Fruit fly (Drosophila melanogaster) whole organism, embryonic: Measurements from ENCODE around the gene Prm.

ENCODE experiments used
- Adf1 ChIP-seq: fragments of 200-800 bp; sonication (Bioruptor generic); IDR thresholded peaks from 2 replicates; pipeline ENCODE4 v1.3.6; 2022; ENCODE audit warnings: missing biosample characterization, missing genetic modification characterization
- CG1024 ChIP-seq: fragments of 200-800 bp; sonication (Bioruptor generic); IDR thresholded peaks from 2 replicates; pipeline ENCODE4 v1.3.6; 2022; ENCODE audit warnings: missing biosample characterization, missing genetic modification characterization
- CG10565 ChIP-seq: fragments of 200-800 bp; sonication (Bioruptor generic); optimal IDR thresholded peaks from 3 replicates; lab custom pipeline; 2016; ENCODE audit warnings: missing biosample characterization, mild to moderate bottlenecking, missing genetic modification characterization
- CG11398 ChIP-seq: fragments of 200-800 bp; sonication (Bioruptor generic); optimal IDR thresholded peaks from 2 replicates; lab custom pipeline; 2016; ENCODE audit warnings: missing biosample characterization, missing genetic modification characterization
- CG13296 ChIP-seq: fragments of 200-800 bp; sonication (Bioruptor generic); optimal IDR thresholded peaks from 3 replicates; lab custom pipeline; 2018; ENCODE audit warnings: missing biosample characterization, mild to moderate bottlenecking, missing genetic modification characterization
- CG1603 ChIP-seq: fragments of 200-800 bp; sonication (Bioruptor generic); optimal IDR thresholded peaks from 2 replicates; lab custom pipeline; 2019; ENCODE audit warnings: missing biosample characterization, mild to moderate bottlenecking, missing genetic modification characterization, moderate library complexity
- CG17186 ChIP-seq: fragments of 200-800 bp; sonication (Bioruptor generic); optimal IDR thresholded peaks from 3 replicates; lab custom pipeline; 2017; ENCODE audit warnings: missing biosample characterization, missing genetic modification reagents, missing genetic modification characterization
- CG2889 ChIP-seq: fragments of 200-800 bp; sonication (Bioruptor generic); IDR thresholded peaks from 3 replicates; pipeline ENCODE4 v1.3.6; 2022; ENCODE audit warnings: missing biosample characterization, missing genetic modification characterization
- CG31224 ChIP-seq: fragments of 200-800 bp; sonication (Bioruptor generic); IDR thresholded peaks from 2 replicates; pipeline ENCODE4 v1.3.6; 2022; ENCODE audit warnings: missing biosample characterization, missing genetic modification characterization
- CG5180 ChIP-seq: fragments of 200-800 bp; sonication (Bioruptor generic); optimal IDR thresholded peaks from 3 replicates; lab custom pipeline; 2017; ENCODE audit warnings: missing biosample characterization, missing genetic modification characterization, mild to moderate bottlenecking, moderate library complexity, missing genetic modification reagents
- CG5953 ChIP-seq: fragments of 200-800 bp; sonication (Bioruptor generic); IDR thresholded peaks from 2 replicates; pipeline ENCODE4 v1.3.6; 2022; ENCODE audit warnings: missing biosample characterization, missing genetic modification characterization
- CG6689 ChIP-seq: fragments of 200-800 bp; sonication (Bioruptor generic); IDR thresholded peaks from 2 replicates; pipeline ENCODE4 v1.3.6; 2022; ENCODE audit warnings: missing biosample characterization, missing genetic modification characterization
- CG6813 ChIP-seq: fragments of 200-800 bp; sonication (Bioruptor generic); optimal IDR thresholded peaks from 2 replicates; lab custom pipeline; 2017; ENCODE audit warnings: missing biosample characterization, missing genetic modification characterization, mild to moderate bottlenecking, moderate library complexity, missing genetic modification reagents
- CG7963 ChIP-seq: fragments of 200-800 bp; sonication (Bioruptor generic); IDR thresholded peaks from 3 replicates; pipeline ENCODE4 v1.3.6; 2022; ENCODE audit warnings: missing biosample characterization, missing genetic modification characterization; ENCODE audit not compliant: partially characterized antibody
- Dfd ChIP-seq, 2 experiments: fragments of >200 bp; optimal IDR thresholded peaks; 2 replicates each; lab custom pipeline; 2017; ENCODE audit warnings: missing biosample characterization in 2 of 2, missing genetic modification characterization in 2 of 2
- Dip2 ChIP-seq: fragments of 200-800 bp; sonication (Bioruptor generic); IDR thresholded peaks from 2 replicates; pipeline ENCODE4 v1.3.6; 2022; ENCODE audit warnings: missing biosample characterization, missing genetic modification characterization
- Drgx ChIP-seq: fragments of 200-800 bp; sonication (Bioruptor generic); IDR thresholded peaks from 2 replicates; pipeline ENCODE4 v1.3.6; 2022; ENCODE audit warnings: missing biosample characterization, missing genetic modification characterization
- Fer1 ChIP-seq: fragments of 200-800 bp; sonication (Bioruptor generic); optimal IDR thresholded peaks from 2 replicates; lab custom pipeline; 2017; ENCODE audit warnings: missing biosample characterization, mild to moderate bottlenecking, missing genetic modification characterization
- Fer2 ChIP-seq: fragments of 200-800 bp; sonication (Bioruptor generic); optimal IDR thresholded peaks from 2 replicates; lab custom pipeline; 2018; ENCODE audit warnings: missing biosample characterization, mild to moderate bottlenecking, missing genetic modification characterization, moderate library complexity
- HLH4C ChIP-seq: fragments of 200-800 bp; sonication (Bioruptor generic); IDR thresholded peaks from 3 replicates; pipeline ENCODE4 v1.3.6; 2022; ENCODE audit warnings: missing biosample characterization, missing genetic modification characterization; ENCODE audit not compliant: partially characterized antibody
- MBD-R2 ChIP-seq: fragments of 200-800 bp; sonication (Bioruptor generic); IDR thresholded peaks from 2 replicates; pipeline ENCODE4 v1.3.6; 2022; ENCODE audit warnings: missing biosample characterization, missing genetic modification characterization
- MESR4 ChIP-seq: fragments of 200-800 bp; sonication (Bioruptor generic); optimal IDR thresholded peaks from 2 replicates; lab custom pipeline; 2018; ENCODE audit warnings: missing biosample characterization, mild to moderate bottlenecking, missing genetic modification characterization, moderate library complexity
- Nf-YC ChIP-seq: fragments of 200-800 bp; optimal IDR thresholded peaks from 3 replicates; lab custom pipeline; 2019; ENCODE audit warnings: missing biosample characterization, mild to moderate bottlenecking, missing genetic modification characterization, moderate library complexity
- Oli ChIP-seq: fragments of 200-800 bp; sonication (Bioruptor generic); optimal IDR thresholded peaks from 2 replicates; lab custom pipeline; 2018; ENCODE audit warnings: missing biosample characterization, mild to moderate bottlenecking, missing genetic modification characterization, moderate library complexity
- Optix ChIP-seq: fragments of 200-800 bp; sonication (Bioruptor generic); IDR thresholded peaks from 3 replicates; pipeline ENCODE4 v1.3.6; 2022; ENCODE audit warnings: missing biosample characterization, missing genetic modification characterization
- Sin3A ChIP-seq: fragments of >200 bp; optimal IDR thresholded peaks from 2 replicates; lab custom pipeline; 2018
- Sox100B ChIP-seq: fragments of 200-800 bp; sonication (Bioruptor generic); optimal IDR thresholded peaks from 3 replicates; lab custom pipeline; 2018; ENCODE audit warnings: missing biosample characterization, mild to moderate bottlenecking, missing genetic modification characterization
- Sox102F ChIP-seq: fragments of 200-800 bp; sonication (Bioruptor generic); optimal IDR thresholded peaks from 2 replicates; lab custom pipeline; 2018; ENCODE audit warnings: missing biosample characterization, mild to moderate bottlenecking, missing genetic modification characterization, moderate library complexity
- TFAM ChIP-seq: fragments of 200-800 bp; sonication (Bioruptor generic); optimal IDR thresholded peaks from 2 replicates; lab custom pipeline; 2017; ENCODE audit warnings: missing biosample characterization, missing genetic modification characterization, inconsistent platforms
- YL-1 ChIP-seq: fragments of 200-800 bp; sonication (Bioruptor generic); optimal IDR thresholded peaks from 3 replicates; lab custom pipeline; 2017; ENCODE audit warnings: missing biosample characterization, mild to moderate bottlenecking, missing genetic modification characterization
- bigmax ChIP-seq: fragments of 200-800 bp; sonication (Bioruptor generic); optimal IDR thresholded peaks from 2 replicates; lab custom pipeline; 2018; ENCODE audit warnings: missing biosample characterization, mild to moderate bottlenecking, missing genetic modification characterization
- br ChIP-seq: fragments of >200 bp; optimal IDR thresholded peaks from 2 replicates; lab custom pipeline; 2017
- cato ChIP-seq: fragments of 200-800 bp; sonication (Bioruptor generic); optimal IDR thresholded peaks from 2 replicates; lab custom pipeline; 2016; ENCODE audit warnings: missing biosample characterization, missing genetic modification characterization, borderline replicate concordance
- chn ChIP-seq: fragments of 200-800 bp; sonication (Bioruptor generic); optimal IDR thresholded peaks from 2 replicates; lab custom pipeline; 2016; ENCODE audit warnings: missing biosample characterization, missing genetic modification characterization
- crc ChIP-seq: fragments of 200-800 bp; sonication (Bioruptor generic); optimal IDR thresholded peaks from 2 replicates; lab custom pipeline; 2016; ENCODE audit warnings: missing biosample characterization, missing genetic modification characterization
- dimm ChIP-seq: fragments of 200-800 bp; sonication (Bioruptor generic); IDR thresholded peaks from 2 replicates; pipeline ENCODE4 v1.3.6; 2022; ENCODE audit warnings: missing biosample characterization, missing genetic modification characterization
- dpn ChIP-seq, 2 experiments: fragments of 200-800 bp; sonication (Bioruptor generic); optimal IDR thresholded peaks; 3 replicates each; lab custom pipeline; 2016; ENCODE audit warnings: missing biosample characterization in 2 of 2, missing genetic modification characterization in 2 of 2
- ems ChIP-seq: fragments of 200-800 bp; sonication (Bioruptor generic); optimal IDR thresholded peaks from 3 replicates; lab custom pipeline; 2016; ENCODE audit warnings: missing biosample characterization, missing genetic modification characterization
- fd64A ChIP-seq: fragments of 200-800 bp; sonication (Bioruptor generic); optimal IDR thresholded peaks from 3 replicates; lab custom pipeline; 2018; ENCODE audit warnings: missing biosample characterization, mild to moderate bottlenecking, missing genetic modification characterization
- hb ChIP-seq: fragments of 200-800 bp; sonication (Bioruptor generic); IDR thresholded peaks from 3 replicates; pipeline ENCODE4 v1.3.6; 2022; ENCODE audit warnings: missing biosample characterization, missing genetic modification characterization; ENCODE audit not compliant: partially characterized antibody
- hbn ChIP-seq: fragments of 200-800 bp; sonication (Bioruptor generic); IDR thresholded peaks from 2 replicates; pipeline ENCODE4 v1.3.6; 2022; ENCODE audit warnings: missing biosample characterization, missing genetic modification characterization; ENCODE audit not compliant: partially characterized antibody
- jing ChIP-seq: fragments of 200-800 bp; sonication (Bioruptor generic); optimal IDR thresholded peaks from 2 replicates; lab custom pipeline; 2018; ENCODE audit warnings: missing biosample characterization, mild to moderate bottlenecking, missing genetic modification characterization
- mld ChIP-seq: fragments of 200-800 bp; sonication (Bioruptor generic); IDR thresholded peaks from 3 replicates; pipeline ENCODE4 v1.3.6; 2022; ENCODE audit warnings: missing biosample characterization, missing genetic modification characterization; ENCODE audit not compliant: partially characterized antibody
- odd ChIP-seq: fragments of 200-800 bp; sonication (Bioruptor generic); optimal IDR thresholded peaks from 2 replicates; lab custom pipeline; 2017; ENCODE audit warnings: missing biosample characterization, mild to moderate bottlenecking, missing genetic modification characterization
- phol ChIP-seq: fragments of 200-800 bp; sonication (Bioruptor generic); optimal IDR thresholded peaks from 3 replicates; lab custom pipeline; 2018; ENCODE audit warnings: missing biosample characterization, mild to moderate bottlenecking, missing genetic modification characterization, moderate library complexity
- salm ChIP-seq: fragments of 200-800 bp; sonication (Bioruptor generic); optimal IDR thresholded peaks from 2 replicates; lab custom pipeline; 2018; ENCODE audit warnings: missing biosample characterization, mild to moderate bottlenecking, missing genetic modification characterization
- scrt ChIP-seq: fragments of 200-800 bp; sonication (Bioruptor generic); optimal IDR thresholded peaks from 2 replicates; lab custom pipeline; 2018; ENCODE audit warnings: missing biosample characterization, mild to moderate bottlenecking, missing genetic modification characterization, moderate library complexity
- sna ChIP-seq: fragments of 200-800 bp; sonication (Bioruptor generic); IDR thresholded peaks from 2 replicates; pipeline ENCODE4 v1.3.6; 2022; ENCODE audit warnings: missing biosample characterization, missing genetic modification characterization; ENCODE audit not compliant: partially characterized antibody
- tx ChIP-seq: fragments of 200-800 bp; sonication (Bioruptor generic); optimal IDR thresholded peaks from 2 replicates; lab custom pipeline; 2016; ENCODE audit warnings: missing biosample characterization, missing genetic modification characterization
- zen2 ChIP-seq: fragments of 200-800 bp; sonication (Bioruptor generic); IDR thresholded peaks from 3 replicates; pipeline ENCODE4 v1.3.6; 2022; ENCODE audit warnings: missing biosample characterization, missing genetic modification characterization; ENCODE audit not compliant: partially characterized antibody
- zf30C ChIP-seq: fragments of 200-800 bp; sonication (Bioruptor generic); optimal IDR thresholded peaks from 3 replicates; lab custom pipeline; 2018; ENCODE audit warnings: missing biosample characterization, mild to moderate bottlenecking, missing genetic modification characterization

The Prm gene

dm6 chr3L:8683773-8684172 is 61.3 kb downstream of the Prm start (continued):
- no peak for TF ChIP-seq chn
- no peak for TF ChIP-seq sna
- peak; percentile 14 for TF ChIP-seq CG5180 (GFP tag; lab: Kevin White, UChicago)
- TF ChIP-seq odd (GFP tag; lab: Kevin White, UChicago), result peak; percentile 8
- no peak for TF ChIP-seq dpn (GFP tag; optimal IDR thresholded peaks at IDR 0.05; lab: Kevin White, UChicago)
- no peak for TF ChIP-seq Fer2 (tag; lab: Kevin White, UChicago)
- TF ChIP-seq br (lab: Kevin White, UChicago), result no peak
- 0 out of 2 replicates have a peak, but pooled peaks have one; percentile 8 for TF ChIP-seq Adf1 (GFP tag; lab: Robert Waterston, UW)
- peak; percentile 44 for TF ChIP-seq CG13296 (GFP tag; lab: Kevin White, UChicago)
- TF ChIP-seq Sox100B, result no peak
- no peak for TF ChIP-seq tx
- peak; percentile 52 for TF ChIP-seq CG6813 (GFP tag; lab: Kevin White, UChicago)
- no peak for TF ChIP-seq Drgx (GFP tag; lab: Robert Waterston, UW)
- peak; percentile 34 for TF ChIP-seq scrt (GFP tag; lab: Kevin White, UChicago)
- no peak for TF ChIP-seq Oli
- no peak for TF ChIP-seq CG1024 (GFP tag; lab: Robert Waterston, UW)
- TF ChIP-seq CG17186, result no peak
- TF ChIP-seq mld, result no peak
- no peak for TF ChIP-seq cato (GFP tag; lab: Kevin White, UChicago)
- no peak for TF ChIP-seq Dfd (GFP tag; optimal IDR thresholded peaks at IDR 0.05; lab: Kevin White, UChicago)
- TF ChIP-seq hbn (GFP tag; lab: Robert Waterston, UW), result no peak
- no peak for TF ChIP-seq CG11398 (GFP tag; lab: Kevin White, UChicago)
- TF ChIP-seq CG7963 (GFP tag; lab: Robert Waterston, UW), result no peak
- TF ChIP-seq hb (GFP tag; lab: Robert Waterston, UW), result no peak
- no peak for TF ChIP-seq Dip2 (GFP tag; lab: Robert Waterston, UW)
- TF ChIP-seq bigmax (GFP tag; lab: Kevin White, UChicago), result no peak
- no peak for TF ChIP-seq MBD-R2 (GFP tag; lab: Robert Waterston, UW)
- TF ChIP-seq CG1603, result peak; percentile 19
- peak; percentile 11 for TF ChIP-seq fd64A
- TF ChIP-seq YL-1 (GFP tag; lab: Kevin White, UChicago), result no peak
- no peak for TF ChIP-seq MESR4 (GFP tag; lab: Kevin White, UChicago)
- peak; percentile 27; the same call in 1 of the 2 replicates for TF ChIP-seq CG6689 (GFP tag; lab: Robert Waterston, UW)
- TF ChIP-seq CG5953 (GFP tag; lab: Robert Waterston, UW), result no peak
- TF ChIP-seq dimm (GFP tag; lab: Robert Waterston, UW), result no peak
- TF ChIP-seq TFAM (GFP tag; lab: Kevin White, UChicago), result no peak
- TF ChIP-seq Fer1 (GFP tag; lab: Kevin White, UChicago), result peak; percentile 62
- TF ChIP-seq ems (GFP tag; lab: Kevin White, UChicago), result no peak
- TF ChIP-seq salm, result no peak
- TF ChIP-seq Sin3A (lab: Kevin White, UChicago), result no peak
- no peak for TF ChIP-seq phol (tag; lab: Kevin White, UChicago)
- TF ChIP-seq crc (GFP tag; lab: Kevin White, UChicago), result no peak
- no peak for TF ChIP-seq Sox102F (GFP tag; lab: Kevin White, UChicago)
- no peak for TF ChIP-seq zen2
- peak; percentile 29; the same call in 1 of the 3 replicates for TF ChIP-seq Optix (GFP tag; lab: Robert Waterston, UW)
- no peak for TF ChIP-seq zf30C (GFP tag; lab: Kevin White, UChicago)
- no peak for TF ChIP-seq Nf-YC (tag; lab: Kevin White, UChicago)
- no peak for TF ChIP-seq jing (GFP tag; lab: Kevin White, UChicago)
- no peak for TF ChIP-seq CG10565 (GFP tag; lab: Kevin White, UChicago)
- no peak for TF ChIP-seq CG2889 (GFP tag; lab: Robert Waterston, UW)
- TF ChIP-seq HLH4C (GFP tag; lab: Robert Waterston, UW), result no peak
- 0 out of 2 replicates have a peak, but pooled peaks have one; percentile 19 for TF ChIP-seq CG31224 (GFP tag; lab: Robert Waterston, UW)
